Worm (Caenorhabditis elegans) whole organism, L1 larva: ENCODE data around the gene B0034.5.

Experiments
- elt-2 ChIP-seq: sonication (generic microtip); optimal IDR thresholded peaks from 2 replicates; lab custom pipeline; 2016; ENCODE audit warnings: missing genetic modification characterization, mild to moderate bottlenecking, inconsistent platforms, missing compliant biosample characterization, missing genetic modification reagents
- elt-3 ChIP-seq, 6 experiments: fragments of 150-350 bp in 1 of 6; sonication (generic microtip); optimal IDR thresholded peaks; 2 replicates each; lab custom pipeline; 2017 to 2018; ENCODE audit warnings: missing biosample characterization in 6 of 6, missing genetic modification characterization in 6 of 6, inconsistent platforms in 1 of 6
- nhr-76 ChIP-seq: sonication (generic microtip); optimal IDR thresholded peaks from 2 replicates; lab custom pipeline; 2017; ENCODE audit warnings: missing biosample characterization, missing genetic modification characterization
- nhr-77 ChIP-seq: fragments of 150-350 bp; optimal IDR thresholded peaks from 2 replicates; lab custom pipeline; 2014; ENCODE audit warnings: missing biosample characterization, missing genetic modification characterization
- zag-1 ChIP-seq: fragments of 150-350 bp; optimal IDR thresholded peaks from 2 replicates; lab custom pipeline; 2014; ENCODE audit warnings: missing biosample characterization, missing genetic modification characterization

ce11 chrII:5956583-5956982 lies 18.2 kb downstream of the B0034.5 start, which contains the start of gene casy-1:
- TF ChIP-seq nhr-77 (tag; lab: Kevin White, UChicago) (no peak), nhr-76 (tag; lab: Kevin White, UChicago) (no peak), zag-1 (tag; lab: Kevin White, UChicago) (no peak), elt-3 (tag; optimal IDR thresholded peaks at IDR 0.05; lab: Kevin White, UChicago) (no peak), elt-2 (tag; lab: Kevin White, UChicago) (no peak)
